Fruit fly (Drosophila melanogaster) whole organism, embryonic: ENCODE results near the gene Rad17.

Experiments used
- Ada2b ChIP-seq: fragments of 200-800 bp; sonication (Bioruptor generic); IDR thresholded peaks from 2 replicates; pipeline ENCODE4 v1.3.6; 2022; ENCODE audit warnings: missing biosample characterization, missing genetic modification characterization
- Antp ChIP-seq: fragments of 200-800 bp; sonication (Bioruptor generic); optimal IDR thresholded peaks from 3 replicates; lab custom pipeline; 2016; ENCODE audit warnings: missing biosample characterization, missing genetic modification characterization
- C15 ChIP-seq: fragments of 200-800 bp; sonication (Bioruptor generic); IDR thresholded peaks from 3 replicates; pipeline ENCODE4 v1.3.6; 2022; ENCODE audit warnings: missing biosample characterization, missing genetic modification characterization
- CG11560 ChIP-seq: fragments of 200-800 bp; sonication (Bioruptor generic); IDR thresholded peaks from 3 replicates; pipeline ENCODE4 v1.3.6; 2022; ENCODE audit warnings: missing biosample characterization, missing genetic modification characterization
- CG12104 ChIP-seq: fragments of 200-800 bp; sonication (Bioruptor generic); optimal IDR thresholded peaks from 3 replicates; lab custom pipeline; 2016; ENCODE audit warnings: missing biosample characterization, missing genetic modification characterization
- CG13296 ChIP-seq: fragments of 200-800 bp; sonication (Bioruptor generic); optimal IDR thresholded peaks from 3 replicates; lab custom pipeline; 2018; ENCODE audit warnings: missing biosample characterization, mild to moderate bottlenecking, missing genetic modification characterization
- CG17612 ChIP-seq: fragments of 200-800 bp; sonication (Bioruptor generic); IDR thresholded peaks from 2 replicates; pipeline ENCODE4 v1.3.6; 2022; ENCODE audit warnings: missing biosample characterization, missing genetic modification characterization
- CG17912 ChIP-seq: fragments of 200-800 bp; sonication (Bioruptor generic); optimal IDR thresholded peaks from 2 replicates; lab custom pipeline; 2018; ENCODE audit warnings: missing biosample characterization, mild to moderate bottlenecking, missing genetic modification characterization
- CG31365 ChIP-seq: fragments of 200-800 bp; sonication (Bioruptor generic); optimal IDR thresholded peaks from 2 replicates; lab custom pipeline; 2018; ENCODE audit warnings: missing biosample characterization, mild to moderate bottlenecking, missing genetic modification characterization
- CG6813 ChIP-seq: fragments of 200-800 bp; sonication (Bioruptor generic); optimal IDR thresholded peaks from 2 replicates; lab custom pipeline; 2017; ENCODE audit warnings: missing biosample characterization, missing genetic modification characterization, mild to moderate bottlenecking, moderate library complexity, missing genetic modification reagents
- CG7271 ChIP-seq: fragments of 200-800 bp; sonication (Bioruptor generic); optimal IDR thresholded peaks from 2 replicates; lab custom pipeline; 2018; ENCODE audit warnings: missing biosample characterization, mild to moderate bottlenecking, missing genetic modification characterization, moderate library complexity
- CG8359 ChIP-seq: fragments of 200-800 bp; sonication (Bioruptor generic); optimal IDR thresholded peaks from 2 replicates; lab custom pipeline; 2017; ENCODE audit warnings: missing biosample characterization, mild to moderate bottlenecking, missing genetic modification characterization, borderline replicate concordance
- CG9727 ChIP-seq: fragments of 200-800 bp; sonication (Bioruptor generic); optimal IDR thresholded peaks from 3 replicates; lab custom pipeline; 2017; ENCODE audit warnings: missing biosample characterization, mild to moderate bottlenecking, missing genetic modification characterization
- Camta ChIP-seq: fragments of 200-800 bp; sonication (Bioruptor generic); optimal IDR thresholded peaks from 2 replicates; lab custom pipeline; 2016; ENCODE audit warnings: missing biosample characterization, missing genetic modification characterization
- CkIIα-i1 ChIP-seq: fragments of 200-800 bp; sonication (Bioruptor generic); IDR thresholded peaks from 2 replicates; pipeline ENCODE4 v1.3.6; 2022; ENCODE audit warnings: missing biosample characterization, missing genetic modification characterization
- Dek ChIP-seq: fragments of 200-800 bp; sonication (Bioruptor generic); optimal IDR thresholded peaks from 3 replicates; lab custom pipeline; 2019; ENCODE audit warnings: missing biosample characterization, mild to moderate bottlenecking, missing genetic modification characterization, moderate library complexity
- ERR ChIP-seq: fragments of 200-800 bp; sonication (Bioruptor generic); optimal IDR thresholded peaks from 2 replicates; lab custom pipeline; 2016; ENCODE audit warnings: missing biosample characterization, missing genetic modification characterization
- Gsc ChIP-seq: fragments of 200-800 bp; sonication (Bioruptor generic); IDR thresholded peaks from 2 replicates; pipeline ENCODE4 v1.3.6; 2022; ENCODE audit warnings: missing biosample characterization, missing genetic modification characterization
- HLHmδ ChIP-seq: fragments of 200-800 bp; sonication (Bioruptor generic); optimal IDR thresholded peaks from 2 replicates; lab custom pipeline; 2018; ENCODE audit warnings: missing biosample characterization, mild to moderate bottlenecking, missing genetic modification characterization, moderate library complexity
- Lim3 ChIP-seq: fragments of 200-800 bp; sonication (Bioruptor generic); IDR thresholded peaks from 2 replicates; pipeline ENCODE4 v1.3.6; 2022; ENCODE audit warnings: missing biosample characterization, missing genetic modification characterization
- Opbp ChIP-seq: fragments of 200-800 bp; sonication (Bioruptor generic); IDR thresholded peaks from 3 replicates; pipeline ENCODE4 v1.3.6; 2022; ENCODE audit warnings: missing biosample characterization, missing genetic modification characterization; ENCODE audit not compliant: partially characterized antibody
- Scr ChIP-seq: fragments of 200-800 bp; sonication (Bioruptor generic); IDR thresholded peaks from 2 replicates; pipeline ENCODE4 v1.3.6; 2022; ENCODE audit warnings: missing biosample characterization, missing genetic modification characterization; ENCODE audit not compliant: partially characterized antibody
- Stat92E ChIP-seq, 3 experiments: fragments of >200 bp in 2 of 3; fragments of 200-800 bp in 1 of 3; sonication (Bioruptor generic) in 1 of 3; optimal IDR thresholded peaks; 2 replicates each; lab custom pipeline; 2017 to 2019; ENCODE audit warnings: missing biosample characterization in 3 of 3, missing genetic modification characterization in 3 of 3, mild to moderate bottlenecking in 1 of 3, moderate library complexity in 1 of 3
- Tbp ChIP-seq: fragments of >200 bp; optimal IDR thresholded peaks from 2 replicates; lab custom pipeline; 2018; ENCODE audit warnings: missing biosample characterization, missing genetic modification characterization
- YL-1 ChIP-seq: fragments of 200-800 bp; sonication (Bioruptor generic); optimal IDR thresholded peaks from 3 replicates; lab custom pipeline; 2017; ENCODE audit warnings: missing biosample characterization, mild to moderate bottlenecking, missing genetic modification characterization
- abd-A ChIP-seq: fragments of 200-800 bp; sonication (Bioruptor generic); optimal IDR thresholded peaks from 3 replicates; lab custom pipeline; 2019; ENCODE audit warnings: missing biosample characterization, mild to moderate bottlenecking, missing genetic modification characterization, moderate library complexity
- ac ChIP-seq: fragments of 200-800 bp; sonication (Bioruptor generic); optimal IDR thresholded peaks from 3 replicates; lab custom pipeline; 2017; ENCODE audit warnings: missing biosample characterization, mild to moderate bottlenecking, missing genetic modification characterization
- btn ChIP-seq: fragments of 200-800 bp; sonication (Bioruptor generic); optimal IDR thresholded peaks from 2 replicates; lab custom pipeline; 2016; ENCODE audit warnings: missing biosample characterization, missing genetic modification characterization
- crp ChIP-seq, 2 experiments: fragments of 200-800 bp; sonication (Bioruptor generic); optimal IDR thresholded peaks; 2 replicates in 1 of 2; 3 replicates in 1 of 2; lab custom pipeline; 2017; ENCODE audit warnings: missing biosample characterization in 2 of 2, missing genetic modification characterization in 2 of 2, mild to moderate bottlenecking in 1 of 2, moderate library complexity in 1 of 2
- emc ChIP-seq: fragments of 200-800 bp; sonication (Bioruptor generic); optimal IDR thresholded peaks from 2 replicates; lab custom pipeline; 2016; ENCODE audit warnings: missing biosample characterization, missing genetic modification characterization
- fd3F ChIP-seq: fragments of 200-800 bp; sonication (Bioruptor generic); optimal IDR thresholded peaks from 2 replicates; lab custom pipeline; 2018; ENCODE audit warnings: missing biosample characterization, mild to moderate bottlenecking, missing genetic modification characterization, moderate library complexity
- grau ChIP-seq: fragments of 200-800 bp; optimal IDR thresholded peaks from 3 replicates; lab custom pipeline; 2019; ENCODE audit warnings: missing biosample characterization, mild to moderate bottlenecking, missing genetic modification characterization, moderate library complexity
- gt ChIP-seq: fragments of 200-800 bp; sonication (Bioruptor generic); IDR thresholded peaks from 2 replicates; pipeline ENCODE4 v1.3.6; 2022; ENCODE audit warnings: missing biosample characterization, missing genetic modification characterization
- hkb ChIP-seq, 2 experiments: fragments of 200-800 bp in 1 of 2; fragments of >200 bp in 1 of 2; sonication (Bioruptor generic) in 1 of 2; IDR thresholded peaks in 1 of 2; optimal IDR thresholded peaks in 1 of 2; 2 replicates each; pipeline versions ENCODE4 v1.3.6 to Lab custom; 2017 to 2022; ENCODE audit warnings: missing biosample characterization in 1 of 2, missing genetic modification characterization in 1 of 2
- jigr1 ChIP-seq: fragments of 200-800 bp; sonication (Bioruptor generic); IDR thresholded peaks from 3 replicates; pipeline ENCODE4 v1.3.6; 2022; ENCODE audit warnings: missing biosample characterization, missing genetic modification characterization
- kah ChIP-seq: fragments of 200-800 bp; sonication (Bioruptor generic); optimal IDR thresholded peaks from 2 replicates; lab custom pipeline; 2018; ENCODE audit warnings: missing biosample characterization, mild to moderate bottlenecking, missing genetic modification characterization
- klu ChIP-seq: fragments of 200-800 bp; sonication (Bioruptor generic); IDR thresholded peaks from 2 replicates; pipeline ENCODE4 v1.3.6; 2022; ENCODE audit warnings: missing biosample characterization, missing genetic modification characterization
- lov ChIP-seq, 2 experiments: fragments of 200-800 bp in 1 of 2; fragments of >200 bp in 1 of 2; sonication (Bioruptor generic) in 1 of 2; IDR thresholded peaks in 1 of 2; optimal IDR thresholded peaks in 1 of 2; 2 replicates in 1 of 2; 3 replicates in 1 of 2; pipeline versions ENCODE4 v1.3.6 to Lab custom; 2017 to 2022; ENCODE audit warnings: missing biosample characterization in 1 of 2, missing genetic modification characterization in 1 of 2
- mam ChIP-seq: fragments of 200-800 bp; sonication (Bioruptor generic); optimal IDR thresholded peaks from 3 replicates; lab custom pipeline; 2016; ENCODE audit warnings: missing biosample characterization, missing genetic modification characterization
- ro ChIP-seq: fragments of 200-800 bp; sonication (Bioruptor generic); IDR thresholded peaks from 2 replicates; pipeline ENCODE4 v1.3.6; 2022; ENCODE audit warnings: missing biosample characterization, missing genetic modification characterization
- row ChIP-seq: fragments of 200-800 bp; sonication (Bioruptor generic); IDR thresholded peaks from 3 replicates; pipeline ENCODE4 v1.3.6; 2022; ENCODE audit warnings: missing biosample characterization, missing genetic modification characterization
- sim ChIP-seq: fragments of 200-800 bp; sonication (Bioruptor generic); IDR thresholded peaks from 2 replicates; pipeline ENCODE4 v1.3.6; 2022; ENCODE audit warnings: missing biosample characterization, missing genetic modification characterization
- slbo ChIP-seq: fragments of 200-800 bp; sonication (Bioruptor generic); IDR thresholded peaks from 2 replicates; pipeline ENCODE4 v1.3.6; 2022; ENCODE audit warnings: missing biosample characterization, missing genetic modification characterization
- sob ChIP-seq: fragments of 200-800 bp; sonication (Bioruptor generic); IDR thresholded peaks from 2 replicates; pipeline ENCODE4 v1.3.6; 2022; ENCODE audit warnings: missing biosample characterization, missing genetic modification characterization
- sug ChIP-seq: fragments of 200-800 bp; optimal IDR thresholded peaks from 2 replicates; lab custom pipeline; 2019; ENCODE audit warnings: missing biosample characterization, mild to moderate bottlenecking, missing genetic modification characterization, moderate library complexity
- tap ChIP-seq: fragments of 200-800 bp; optimal IDR thresholded peaks from 3 replicates; lab custom pipeline; 2019; ENCODE audit warnings: missing biosample characterization, mild to moderate bottlenecking, missing genetic modification characterization, moderate library complexity
- tup ChIP-seq: fragments of 200-800 bp; sonication (Bioruptor generic); optimal IDR thresholded peaks from 2 replicates; lab custom pipeline; 2016; ENCODE audit warnings: missing biosample characterization, mild to moderate bottlenecking, missing genetic modification characterization, moderate library complexity
- unc-4 ChIP-seq: fragments of 200-800 bp; sonication (Bioruptor generic); IDR thresholded peaks from 2 replicates; pipeline ENCODE4 v1.3.6; 2022; ENCODE audit warnings: missing biosample characterization, missing genetic modification characterization; ENCODE audit not compliant: partially characterized antibody
- unpg ChIP-seq: fragments of 200-800 bp; sonication (Bioruptor generic); optimal IDR thresholded peaks from 3 replicates; lab custom pipeline; 2018; ENCODE audit warnings: missing biosample characterization, mild to moderate bottlenecking, missing genetic modification characterization, moderate library complexity

Rad17 gene

DNA sequence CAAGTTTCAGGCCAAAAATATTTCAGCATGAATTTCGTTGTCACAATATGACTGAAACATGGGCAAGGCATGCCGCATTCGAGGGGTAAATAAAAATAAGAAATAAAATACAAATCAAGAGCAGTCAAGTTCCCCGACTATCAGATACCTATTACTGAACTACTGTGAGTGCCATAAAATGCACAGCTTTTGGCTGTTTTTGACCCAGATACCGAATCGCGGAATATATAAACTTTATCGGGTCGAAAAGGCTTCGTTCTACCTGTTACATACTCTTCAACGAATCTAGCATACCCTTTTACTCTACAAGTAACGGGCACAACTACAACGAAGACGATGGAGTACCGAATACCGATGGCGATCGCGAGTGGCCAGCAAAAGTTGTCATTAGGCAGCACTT is 43.9 kb upstream of the Rad17 start (continued):
- TF ChIP-seq HLHmδ (GFP tag; lab: Kevin White, UChicago), result no peak
- no peak for TF ChIP-seq CG31365 (tag; lab: Kevin White, UChicago)
- TF ChIP-seq CkIIα-i1 (GFP tag; lab: Robert Waterston, UW), result no peak
- 0 out of 3 replicates have a peak, but pooled peaks have one; percentile 14 for TF ChIP-seq jigr1
- TF ChIP-seq sug (tag; lab: Kevin White, UChicago), result no peak
- TF ChIP-seq slbo (GFP tag; lab: Robert Waterston, UW), result peak; percentile 83
- peak; percentile 4 for TF ChIP-seq CG6813 (GFP tag; lab: Kevin White, UChicago)
- peak; percentile 8 for TF ChIP-seq ERR (GFP tag; lab: Kevin White, UChicago)
- peak; percentile 76 for TF ChIP-seq Ada2b (GFP tag; lab: Robert Waterston, UW)
- TF ChIP-seq Stat92E (GFP tag; optimal IDR thresholded peaks at IDR 0.05; lab: Kevin White, UChicago), result no peak
- peak; percentile 50 for TF ChIP-seq unpg (GFP tag; lab: Kevin White, UChicago)
- TF ChIP-seq gt (GFP tag; lab: Robert Waterston, UW), result no peak; the same call in 1 of the 2 replicates
- TF ChIP-seq hkb (optimal IDR thresholded peaks at IDR 0.05; lab: Kevin White, UChicago), result no peak
- TF ChIP-seq hkb (GFP tag; IDR thresholded peaks at IDR 0.05; lab: Robert Waterston, UW), result peak; percentile 57; the same call in 1 of the 2 replicates
- peak; percentile 20 for TF ChIP-seq tup (GFP tag; lab: Kevin White, UChicago)
- no peak for TF ChIP-seq YL-1 (GFP tag; lab: Kevin White, UChicago)
- no peak for TF ChIP-seq ro (GFP tag; lab: Robert Waterston, UW)
- TF ChIP-seq fd3F, result peak; percentile 21
- TF ChIP-seq C15, result no peak
- peak; percentile 49; the same call in 2 of the 3 replicates for TF ChIP-seq CG11560 (tag; lab: Robert Waterston, UW)
- no peak for TF ChIP-seq Gsc (GFP tag; lab: Robert Waterston, UW)
- TF ChIP-seq crp (GFP tag; optimal IDR thresholded peaks at IDR 0.05; lab: Kevin White, UChicago), result no peak
- peak; percentile 34; the same call in 1 of the 2 replicates for TF ChIP-seq Lim3 (GFP tag; lab: Robert Waterston, UW)
- no peak for TF ChIP-seq CG12104 (GFP tag; lab: Kevin White, UChicago)
- no peak for TF ChIP-seq Opbp (GFP tag; lab: Robert Waterston, UW)
- TF ChIP-seq CG17912 (GFP tag; lab: Kevin White, UChicago), result no peak
- TF ChIP-seq CG7271, result no peak
- TF ChIP-seq row, result peak; percentile 78
- 0 out of 2 replicates have a peak, but pooled peaks have one; percentile 16 for TF ChIP-seq sim (GFP tag; lab: Robert Waterston, UW)
- no peak for TF ChIP-seq CG8359 (GFP tag; lab: Kevin White, UChicago)
- TF ChIP-seq lov (optimal IDR thresholded peaks at IDR 0.05; lab: Kevin White, UChicago), result no peak
- TF ChIP-seq lov (GFP tag; IDR thresholded peaks at IDR 0.05; lab: Robert Waterston, UW), result no peak
- no peak for TF ChIP-seq ac (GFP tag; lab: Kevin White, UChicago)
- no peak for TF ChIP-seq Tbp (GFP tag; lab: Kevin White, UChicago)
- peak; percentile 51 for TF ChIP-seq grau (tag; lab: Kevin White, UChicago)
- TF ChIP-seq tap, result peak; percentile 42
- TF ChIP-seq Antp (GFP tag; lab: Kevin White, UChicago), result peak; percentile 43
- peak; percentile 45; the same call in 1 of the 2 replicates for TF ChIP-seq unc-4 (GFP tag; lab: Robert Waterston, UW)
- peak; percentile 57 for TF ChIP-seq Scr (GFP tag; lab: Robert Waterston, UW)
- TF ChIP-seq Dek (tag; lab: Kevin White, UChicago), result peak; percentile 21
- TF ChIP-seq emc (GFP tag; lab: Kevin White, UChicago), result peak; percentile 13
- TF ChIP-seq CG17612 (GFP tag; lab: Robert Waterston, UW), result no peak
- peak; percentile 72 for TF ChIP-seq sob (GFP tag; lab: Robert Waterston, UW)
- no peak for TF ChIP-seq abd-A (tag; lab: Kevin White, UChicago)
- TF ChIP-seq klu (GFP tag; lab: Robert Waterston, UW), result peak; percentile 74
- TF ChIP-seq mam, result peak; percentile 76
- peak; percentile 27 for TF ChIP-seq btn (GFP tag; lab: Kevin White, UChicago)
- peak; percentile 19 for TF ChIP-seq CG13296 (GFP tag; lab: Kevin White, UChicago)
- no peak for TF ChIP-seq kah (GFP tag; lab: Kevin White, UChicago)
- peak; percentile 31 for TF ChIP-seq Camta (GFP tag; lab: Kevin White, UChicago)
- TF ChIP-seq CG9727, result peak; percentile 33
